Worm (Caenorhabditis elegans): ENCODE measurements around the gene C50F4.9.

ce11 chrV:9541506-9541905, 17.5 kb upstream of the C50F4.9 start, which contains the start of gene C50F4.16:
- TF ChIP-seq blmp-1 (tag; optimal IDR thresholded peaks at IDR 0.05; ENCODE audit: insufficient read depth) (no peak), lin-13 (GFP tag; optimal IDR thresholded peaks at IDR 0.05) (no peak), skn-1 (tag; optimal IDR thresholded peaks at IDR 0.05) (no peak), ZK546.5 (tag; optimal IDR thresholded peaks at IDR 0.05) (no peak), unc-55 (GFP tag; optimal IDR thresholded peaks at IDR 0.05) (no peak), snpc-4 (tag; optimal IDR thresholded peaks at IDR 0.05) (no peak), C34F6.9 (tag; optimal IDR thresholded peaks at IDR 0.05) (no peak), nhr-77 (tag; optimal IDR thresholded peaks at IDR 0.05) (no peak), ztf-1 (GFP tag; conservative IDR thresholded peaks at IDR 0.05) (no peak), nhr-237 (tag; optimal IDR thresholded peaks at IDR 0.05) (no peak), nhr-11 (tag; optimal IDR thresholded peaks at IDR 0.05) (no peak), ama-1 (optimal IDR thresholded peaks at IDR 0.05) (no peak)

Data from whole organism, L2 larva.